Worm (Caenorhabditis elegans) whole organism, late embryonic: Measurements from ENCODE around the gene C25G4.3.

Experiments
- C08G9.2 ChIP-seq: sonication (generic microtip); optimal IDR thresholded peaks from 2 replicates; lab custom pipeline; 2016; ENCODE audit warnings: mild to moderate bottlenecking, missing genetic modification characterization, moderate library complexity, missing compliant biosample characterization
- F13H6.1 ChIP-seq: sonication (generic microtip); optimal IDR thresholded peaks from 2 replicates; lab custom pipeline; 2016; ENCODE audit warnings: missing genetic modification characterization, missing compliant biosample characterization
- K09A11.1 ChIP-seq: sonication (generic microtip); optimal IDR thresholded peaks from 2 replicates; lab custom pipeline; 2017; ENCODE audit warnings: antibody characterized with exemption, mild to moderate bottlenecking, missing genetic modification characterization, missing compliant biosample characterization; ENCODE audit not compliant: insufficient read depth
- Y22D7AL.16 ChIP-seq: sonication (generic microtip); optimal IDR thresholded peaks from 2 replicates; lab custom pipeline; 2016; ENCODE audit warnings: missing genetic modification characterization, missing compliant biosample characterization
- ceh-14 ChIP-seq: sonication (generic microtip); optimal IDR thresholded peaks from 2 replicates; lab custom pipeline; 2016; ENCODE audit warnings: missing genotype, missing genetic modification characterization, missing compliant biosample characterization
- ceh-18 ChIP-seq: sonication (generic microtip); optimal IDR thresholded peaks from 2 replicates; lab custom pipeline; 2016; ENCODE audit warnings: missing genetic modification characterization, missing compliant biosample characterization
- ceh-2 ChIP-seq: sonication (generic microtip); optimal IDR thresholded peaks from 2 replicates; lab custom pipeline; 2016; ENCODE audit warnings: missing genotype, missing genetic modification characterization, missing compliant biosample characterization
- ceh-22 ChIP-seq: sonication (generic microtip); optimal IDR thresholded peaks from 2 replicates; lab custom pipeline; 2017; ENCODE audit warnings: missing biosample characterization, missing genetic modification characterization
- ceh-24 ChIP-seq: sonication (generic microtip); optimal IDR thresholded peaks from 2 replicates; lab custom pipeline; 2016; ENCODE audit warnings: mild to moderate bottlenecking, missing genetic modification characterization, missing compliant biosample characterization
- ceh-31 ChIP-seq: sonication (generic microtip); optimal IDR thresholded peaks from 2 replicates; lab custom pipeline; 2016; ENCODE audit warnings: missing genetic modification characterization, missing compliant biosample characterization
- ceh-34 ChIP-seq: sonication (generic microtip); optimal IDR thresholded peaks from 2 replicates; lab custom pipeline; 2016; ENCODE audit warnings: mild to moderate bottlenecking, missing genetic modification characterization, missing compliant biosample characterization
- ceh-6 ChIP-seq: fragments of 200-800 bp; sonication (Bioruptor generic); optimal IDR thresholded peaks from 2 replicates; lab custom pipeline; 2018; ENCODE audit warnings: mild to moderate bottlenecking, missing genetic modification characterization, missing compliant biosample characterization
- ceh-9 ChIP-seq: sonication (generic microtip); optimal IDR thresholded peaks from 2 replicates; lab custom pipeline; 2016; ENCODE audit warnings: mild to moderate bottlenecking, missing genetic modification characterization, inconsistent platforms, missing compliant biosample characterization
- dmd-4 ChIP-seq: sonication (generic microtip); optimal IDR thresholded peaks from 2 replicates; lab custom pipeline; 2016; ENCODE audit warnings: borderline replicate concordance, missing genetic modification characterization, missing compliant biosample characterization
- dve-1 ChIP-seq: sonication (generic microtip); optimal IDR thresholded peaks from 2 replicates; lab custom pipeline; 2017; ENCODE audit warnings: antibody characterized with exemption, mild to moderate bottlenecking, missing genetic modification characterization, missing compliant biosample characterization
- elt-4 ChIP-seq: sonication (generic microtip); optimal IDR thresholded peaks from 2 replicates; lab custom pipeline; 2016; ENCODE audit warnings: missing genetic modification characterization, missing compliant biosample characterization
- ets-4 ChIP-seq: sonication (generic microtip); optimal IDR thresholded peaks from 2 replicates; lab custom pipeline; 2016; ENCODE audit warnings: missing genetic modification characterization, missing compliant biosample characterization
- fkh-10 ChIP-seq: fragments of 150-350 bp; optimal IDR thresholded peaks from 2 replicates; lab custom pipeline; 2014; ENCODE audit warnings: missing biosample characterization, missing genetic modification reagents, missing genetic modification characterization
- fkh-6 ChIP-seq: sonication (generic microtip); optimal IDR thresholded peaks from 2 replicates; lab custom pipeline; 2016; ENCODE audit warnings: missing genetic modification characterization, missing compliant biosample characterization
- hlh-13 ChIP-seq: fragments of 200-800 bp; sonication (Bioruptor generic); optimal IDR thresholded peaks from 2 replicates; lab custom pipeline; 2018; ENCODE audit warnings: mild to moderate bottlenecking, missing genetic modification characterization, missing compliant biosample characterization
- hlh-30 ChIP-seq: sonication (generic microtip); optimal IDR thresholded peaks from 2 replicates; lab custom pipeline; 2017; ENCODE audit warnings: antibody characterized with exemption, missing genetic modification characterization, missing compliant biosample characterization; ENCODE audit not compliant: insufficient read depth
- lim-6 ChIP-seq: sonication (generic microtip); optimal IDR thresholded peaks from 2 replicates; lab custom pipeline; 2016; ENCODE audit warnings: missing genetic modification characterization, missing compliant biosample characterization
- madf-2 ChIP-seq: sonication (generic microtip); optimal IDR thresholded peaks from 2 replicates; lab custom pipeline; 2017; ENCODE audit warnings: missing genetic modification characterization, missing compliant biosample characterization
- nhr-11 ChIP-seq: fragments of 150-350 bp; optimal IDR thresholded peaks from 2 replicates; lab custom pipeline; 2014; ENCODE audit warnings: missing biosample characterization, missing genetic modification characterization
- nhr-232 ChIP-seq: sonication (generic microtip); optimal IDR thresholded peaks from 2 replicates; lab custom pipeline; 2016; ENCODE audit warnings: missing genetic modification characterization, missing compliant biosample characterization
- npax-4 ChIP-seq: sonication (generic microtip); optimal IDR thresholded peaks from 2 replicates; lab custom pipeline; 2016; ENCODE audit warnings: missing genetic modification characterization, missing compliant biosample characterization
- pat-9 ChIP-seq: fragments of 200-800 bp; sonication (Bioruptor generic); optimal IDR thresholded peaks from 2 replicates; lab custom pipeline; 2018; ENCODE audit warnings: mild to moderate bottlenecking, missing genetic modification characterization, moderate library complexity, missing compliant biosample characterization
- pax-1 ChIP-seq: fragments of 150-350 bp; optimal IDR thresholded peaks from 2 replicates; lab custom pipeline; 2014; ENCODE audit warnings: missing biosample characterization, missing genetic modification characterization
- pha-4 ChIP-seq: fragments of 150-350 bp; optimal IDR thresholded peaks from 2 replicates; lab custom pipeline; 2018; ENCODE audit warnings: missing biosample characterization, missing genetic modification reagents, missing genetic modification characterization
- pros-1 ChIP-seq: fragments of 150-350 bp; optimal IDR thresholded peaks from 2 replicates; lab custom pipeline; 2014; ENCODE audit warnings: missing biosample characterization, missing genetic modification reagents, missing genetic modification characterization
- sdc-2 ChIP-seq: sonication (generic microtip); optimal IDR thresholded peaks from 2 replicates; lab custom pipeline; 2016; ENCODE audit warnings: missing genotype, missing genetic modification characterization, missing compliant biosample characterization
- ttx-3 ChIP-seq: sonication (generic microtip); optimal IDR thresholded peaks from 2 replicates; lab custom pipeline; 2016; ENCODE audit warnings: missing genetic modification reagents, missing genetic modification characterization, missing compliant biosample characterization
- unc-42 ChIP-seq: sonication (generic microtip); optimal IDR thresholded peaks from 2 replicates; lab custom pipeline; 2016; ENCODE audit warnings: missing genotype, missing genetic modification characterization, missing compliant biosample characterization
- unc-86 ChIP-seq: sonication (generic microtip); optimal IDR thresholded peaks from 2 replicates; lab custom pipeline; 2016; ENCODE audit warnings: missing genetic modification characterization, missing compliant biosample characterization

C25G4.3 gene

ce11 chrIV:12445463-12445934 lies at the start of gene C25G4.3:
TSS of gene C25G4.3 (minus strand) at chrIV:12445884.
- TF ChIP-seq K09A11.1 (no peak), fkh-10 (GFP tag; lab: Kevin White, UChicago) (no peak), ceh-22 (no peak), fkh-6 (tag; lab: Kevin White, UChicago) (no peak)

- TF ChIP-seq pha-4 (tag; lab: Kevin White, UChicago), result no peak
- TF ChIP-seq F13H6.1 (tag; lab: Kevin White, UChicago), result no peak
- no peak for TF ChIP-seq hlh-30 (tag; lab: Kevin White, UChicago)
- TF ChIP-seq pros-1 (tag; lab: Kevin White, UChicago), result no peak
- TF ChIP-seq lim-6 (tag; lab: Kevin White, UChicago), result no peak
- no peak for TF ChIP-seq C08G9.2 (tag; lab: Kevin White, UChicago)
- TF ChIP-seq K09A11.1, result no peak
- TF ChIP-seq pax-1 (tag; lab: Kevin White, UChicago), result no peak
- no peak for TF ChIP-seq ceh-34 (tag; lab: Kevin White, UChicago)
- no peak for TF ChIP-seq npax-4 (tag; lab: Kevin White, UChicago)
- TF ChIP-seq ets-4, result no peak
- no peak for TF ChIP-seq nhr-11 (tag; lab: Kevin White, UChicago)
- no peak for TF ChIP-seq unc-42
- no peak for TF ChIP-seq ttx-3 (tag; lab: Kevin White, UChicago)
- no peak for TF ChIP-seq ceh-18 (tag; lab: Kevin White, UChicago)
- no peak for TF ChIP-seq nhr-232 (tag; lab: Kevin White, UChicago)
- TF ChIP-seq, all 69 proteins: peak for 0
Measured at ce11 chrIV:12495196-12495595, 49.5 kb upstream of the C25G4.3 start, which contains the start of gene sru-20. TSS of gene sru-20 (plus strand) at chrIV:12495496.

ce11 chrIV:12490491-12490890 lies 44.8 kb upstream of the C25G4.3 start, which contains the start of gene him-6:
TSS of gene him-6 (plus strand) at chrIV:12490791.
- no peak for TF ChIP-seq ceh-2 (tag; lab: Kevin White, UChicago)
- no peak for TF ChIP-seq Y22D7AL.16 (tag; lab: Kevin White, UChicago)
- TF ChIP-seq unc-42, result no peak
- no peak for TF ChIP-seq ceh-14 (tag; lab: Kevin White, UChicago)
- no peak for TF ChIP-seq hlh-13
- TF ChIP-seq pros-1 (tag; lab: Kevin White, UChicago), result no peak
- TF ChIP-seq pat-9, result no peak
- TF ChIP-seq ttx-3 (tag; lab: Kevin White, UChicago), result no peak
- TF ChIP-seq dmd-4 (tag; lab: Kevin White, UChicago), result no peak
- no peak for TF ChIP-seq C08G9.2 (tag; lab: Kevin White, UChicago)
- no peak for TF ChIP-seq ceh-24 (tag; lab: Kevin White, UChicago)
- TF ChIP-seq, all 69 proteins: peak for 0

- no peak for TF ChIP-seq pat-9
- no peak for TF ChIP-seq ttx-3 (tag; lab: Kevin White, UChicago)
- TF ChIP-seq unc-86 (tag; lab: Kevin White, UChicago), result no peak
- TF ChIP-seq ceh-18 (tag; lab: Kevin White, UChicago), result no peak
- TF ChIP-seq pha-4 (tag; lab: Kevin White, UChicago), result no peak
- no peak for TF ChIP-seq ceh-9 (tag; lab: Kevin White, UChicago)
- TF ChIP-seq madf-2 (tag; lab: Kevin White, UChicago), result no peak
- TF ChIP-seq dve-1 (tag; lab: Kevin White, UChicago), result no peak
- no peak for TF ChIP-seq pax-1 (tag; lab: Kevin White, UChicago)
- TF ChIP-seq pros-1 (tag; lab: Kevin White, UChicago), result no peak
- no peak for TF ChIP-seq ceh-6
- TF ChIP-seq ceh-22, result no peak
- no peak for TF ChIP-seq ceh-24 (tag; lab: Kevin White, UChicago)
- TF ChIP-seq ceh-2 (tag; lab: Kevin White, UChicago), result no peak
- TF ChIP-seq sdc-2 (tag; lab: Kevin White, UChicago), result no peak
- TF ChIP-seq elt-4, result no peak
- no peak for TF ChIP-seq ceh-31 (tag; lab: Kevin White, UChicago)
Measured at ce11 chrIV:12487194-12487593, 41.5 kb upstream of the C25G4.3 start, which contains the start of gene sru-26. TSS of gene sru-26 (plus strand) at chrIV:12487494.
